Fruit fly (Drosophila melanogaster): ENCODE measurements around the gene CG15535.

dm6 chr3R:30425622-30426021 is 1.9 kb upstream of the CG15535 start:
- TF ChIP-seq CG8478 (optimal IDR thresholded peaks at IDR 0.05) (no peak), CTCF (optimal IDR thresholded peaks at IDR 0.05) (no peak)

Measured in S2 (cell line).